Worm (Caenorhabditis elegans) whole organism, young adult: ENCODE results near the gene idpp-6.

Source experiments
- F33H1.4 ChIP-seq: fragments of 200-800 bp; sonication (Bioruptor generic); IDR thresholded peaks from 2 replicates; pipeline ENCODE4 v1.3.6; 2022; ENCODE audit warnings: missing genetic modification reagents, missing genetic modification characterization, missing compliant biosample characterization
- F37B4.10 ChIP-seq: fragments of 200-800 bp; sonication (Bioruptor generic); IDR thresholded peaks from 2 replicates; pipeline ENCODE4 v1.3.6; 2022; ENCODE audit warnings: missing genetic modification characterization, missing compliant biosample characterization
- F52B5.7 ChIP-seq: sonication (generic microtip); optimal IDR thresholded peaks from 2 replicates; lab custom pipeline; 2016; ENCODE audit warnings: mild to moderate bottlenecking, missing genetic modification characterization, missing compliant biosample characterization
- F57C9.4 ChIP-seq: sonication (generic microtip); optimal IDR thresholded peaks from 2 replicates; lab custom pipeline; 2017; ENCODE audit warnings: mild to moderate bottlenecking, missing genetic modification characterization, missing compliant biosample characterization
- K12H6.12 ChIP-seq: fragments of 200-800 bp; sonication (Bioruptor generic); optimal IDR thresholded peaks from 2 replicates; lab custom pipeline; 2018; ENCODE audit warnings: mild to moderate bottlenecking, missing genetic modification characterization, missing compliant biosample characterization
- T07F8.4 ChIP-seq: sonication (generic microtip); optimal IDR thresholded peaks from 2 replicates; lab custom pipeline; 2016; ENCODE audit warnings: mild to moderate bottlenecking, missing genetic modification characterization, moderate library complexity, missing compliant biosample characterization
- Y53F4B.3 ChIP-seq: fragments of 200-800 bp; sonication (Bioruptor generic); IDR thresholded peaks from 2 replicates; pipeline ENCODE4 v1.3.6; 2022; ENCODE audit warnings: missing genetic modification reagents, missing genetic modification characterization, missing compliant biosample characterization
- Y53G8AR.9 ChIP-seq: fragments of 200-800 bp; sonication (Bioruptor generic); conservative IDR thresholded peaks from 2 replicates; pipeline ENCODE4 v1.3.6; 2022; ENCODE audit warnings: missing genetic modification reagents, missing genetic modification characterization, missing compliant biosample characterization
- Y56A3A.18 ChIP-seq: fragments of 200-800 bp; sonication (Bioruptor generic); IDR thresholded peaks from 2 replicates; pipeline ENCODE4 v1.3.6; 2022; ENCODE audit warnings: missing genetic modification reagents, missing genetic modification characterization, missing compliant biosample characterization
- aptf-3 ChIP-seq: fragments of 200-800 bp; sonication (Bioruptor generic); IDR thresholded peaks from 2 replicates; pipeline ENCODE4 v1.3.6; 2022; ENCODE audit warnings: missing genetic modification characterization, missing compliant biosample characterization
- attf-3 ChIP-seq: fragments of 200-800 bp; sonication (Bioruptor generic); conservative IDR thresholded peaks from 2 replicates; pipeline ENCODE4 v1.3.6; 2022; ENCODE audit warnings: missing genetic modification reagents, missing genetic modification characterization, missing compliant biosample characterization
- ceh-27 ChIP-seq: fragments of 200-800 bp; sonication (Bioruptor generic); optimal IDR thresholded peaks from 2 replicates; lab custom pipeline; 2018; ENCODE audit warnings: mild to moderate bottlenecking, missing genetic modification characterization, moderate library complexity, missing compliant biosample characterization
- ceh-40 ChIP-seq: fragments of 200-800 bp; sonication (Bioruptor generic); IDR thresholded peaks from 2 replicates; pipeline ENCODE4 v1.3.6; 2022; ENCODE audit warnings: missing genetic modification characterization, missing compliant biosample characterization
- ceh-91 ChIP-seq: fragments of 200-800 bp; sonication (Bioruptor generic); IDR thresholded peaks from 2 replicates; pipeline ENCODE4 v1.3.6; 2022; ENCODE audit warnings: missing genetic modification reagents, missing genetic modification characterization, missing compliant biosample characterization
- chd-7 ChIP-seq: sonication (generic microtip); optimal IDR thresholded peaks from 2 replicates; lab custom pipeline; 2016; ENCODE audit warnings: mild to moderate bottlenecking, missing genetic modification characterization, moderate library complexity, missing compliant biosample characterization
- egl-44 ChIP-seq: fragments of 200-800 bp; sonication (Bioruptor generic); IDR thresholded peaks from 2 replicates; pipeline ENCODE4 v1.3.6; 2022; ENCODE audit warnings: missing genetic modification reagents, missing genetic modification characterization, missing compliant biosample characterization
- ekl-4 ChIP-seq: fragments of 200-800 bp; sonication (Bioruptor generic); IDR thresholded peaks from 2 replicates; pipeline ENCODE4 v1.3.6; 2022; ENCODE audit warnings: missing genetic modification reagents, missing genetic modification characterization, missing compliant biosample characterization
- fkh-3 ChIP-seq: sonication (generic microtip); optimal IDR thresholded peaks from 2 replicates; lab custom pipeline; 2016; ENCODE audit warnings: mild to moderate bottlenecking, missing genetic modification characterization, missing compliant biosample characterization
- him-1 ChIP-seq: sonication (generic microtip); optimal IDR thresholded peaks from 2 replicates; lab custom pipeline; 2016; ENCODE audit warnings: missing genotype, missing genetic modification reagents, missing genetic modification characterization, missing compliant biosample characterization
- hlh-12 ChIP-seq: sonication (generic microtip); optimal IDR thresholded peaks from 2 replicates; lab custom pipeline; 2016; ENCODE audit warnings: missing genetic modification characterization, missing compliant biosample characterization
- hmg-1.2 ChIP-seq: fragments of 200-800 bp; sonication (Bioruptor generic); IDR thresholded peaks from 2 replicates; pipeline ENCODE4 v1.3.6; 2022; ENCODE audit warnings: missing genetic modification reagents, missing genetic modification characterization, missing compliant biosample characterization
- hmg-20 ChIP-seq: fragments of 200-800 bp; sonication (Bioruptor generic); IDR thresholded peaks from 2 replicates; pipeline ENCODE4 v1.3.6; 2022; ENCODE audit warnings: missing genetic modification reagents, missing genetic modification characterization, missing compliant biosample characterization
- hrde-1 ChIP-seq: sonication (generic microtip); optimal IDR thresholded peaks from 2 replicates; lab custom pipeline; 2016; ENCODE audit warnings: missing genetic modification characterization, mild to moderate bottlenecking, missing compliant biosample characterization, moderate library complexity, missing genotype, missing genetic modification reagents, borderline replicate concordance
- hsf-1 ChIP-seq: fragments of 200-800 bp; sonication (Bioruptor generic); IDR thresholded peaks from 2 replicates; pipeline ENCODE4 v1.3.6; 2022; ENCODE audit warnings: missing genetic modification reagents, missing genetic modification characterization, missing compliant biosample characterization
- lin-40 ChIP-seq: sonication (generic microtip); optimal IDR thresholded peaks from 2 replicates; lab custom pipeline; 2016; ENCODE audit warnings: missing genetic modification characterization, mild to moderate bottlenecking, missing compliant biosample characterization, missing genotype, missing genetic modification reagents
- lin-54 ChIP-seq: fragments of 200-800 bp; sonication (Bioruptor generic); optimal IDR thresholded peaks from 2 replicates; lab custom pipeline; 2018; ENCODE audit warnings: mild to moderate bottlenecking, missing genetic modification characterization, missing compliant biosample characterization
- lsy-27 ChIP-seq: sonication (generic microtip); optimal IDR thresholded peaks from 2 replicates; lab custom pipeline; 2017; ENCODE audit warnings: missing genetic modification characterization, mild to moderate bottlenecking, missing compliant biosample characterization, antibody characterized with exemption, missing genotype, borderline replicate concordance; ENCODE audit not compliant: insufficient read depth
- madf-10 ChIP-seq: sonication (generic microtip); optimal IDR thresholded peaks from 2 replicates; lab custom pipeline; 2016; ENCODE audit warnings: mild to moderate bottlenecking, missing genetic modification characterization, missing compliant biosample characterization
- madf-3 ChIP-seq: fragments of 200-800 bp; sonication (Bioruptor generic); IDR thresholded peaks from 2 replicates; pipeline ENCODE4 v1.3.6; 2022; ENCODE audit warnings: missing genetic modification reagents, missing genetic modification characterization, missing compliant biosample characterization
- mxl-1 ChIP-seq: sonication (generic microtip); optimal IDR thresholded peaks from 2 replicates; lab custom pipeline; 2016; ENCODE audit warnings: missing genetic modification characterization, missing compliant biosample characterization
- nfyb-1 ChIP-seq: fragments of 200-800 bp; sonication (Bioruptor generic); IDR thresholded peaks from 2 replicates; pipeline ENCODE4 v1.3.6; 2022; ENCODE audit warnings: missing genetic modification reagents, missing genetic modification characterization, missing compliant biosample characterization
- nhr-80 ChIP-seq: sonication (generic microtip); optimal IDR thresholded peaks from 2 replicates; lab custom pipeline; 2016; ENCODE audit warnings: missing genetic modification characterization, missing compliant biosample characterization
- nhr-90 ChIP-seq: sonication (generic microtip); optimal IDR thresholded peaks from 2 replicates; lab custom pipeline; 2016; ENCODE audit warnings: missing genotype, mild to moderate bottlenecking, missing genetic modification characterization, missing compliant biosample characterization
- snpc-1.1 ChIP-seq: sonication (generic microtip); optimal IDR thresholded peaks from 2 replicates; lab custom pipeline; 2017; ENCODE audit warnings: missing genetic modification characterization, mild to moderate bottlenecking, missing compliant biosample characterization, antibody characterized with exemption, moderate library complexity, missing genotype, missing genetic modification reagents; ENCODE audit not compliant: insufficient read depth
- snpc-1.3 ChIP-seq: sonication (generic microtip); optimal IDR thresholded peaks from 2 replicates; lab custom pipeline; 2017; ENCODE audit warnings: missing genetic modification characterization, mild to moderate bottlenecking, missing compliant biosample characterization, antibody characterized with exemption, moderate library complexity, missing genotype, missing genetic modification reagents; ENCODE audit not compliant: insufficient read depth
- snpc-3.4 ChIP-seq: sonication (generic microtip); optimal IDR thresholded peaks from 2 replicates; lab custom pipeline; 2017; ENCODE audit warnings: missing genetic modification characterization, mild to moderate bottlenecking, missing compliant biosample characterization, antibody characterized with exemption, moderate library complexity, missing genotype, missing genetic modification reagents
- sptf-2 ChIP-seq: fragments of 200-800 bp; sonication (Bioruptor generic); optimal IDR thresholded peaks from 2 replicates; lab custom pipeline; 2018; ENCODE audit warnings: mild to moderate bottlenecking, missing genetic modification characterization, missing compliant biosample characterization
- tbx-9 ChIP-seq: sonication (generic microtip); optimal IDR thresholded peaks from 2 replicates; lab custom pipeline; 2016; ENCODE audit warnings: borderline replicate concordance, missing genetic modification characterization, inconsistent platforms, missing compliant biosample characterization
- unc-62 ChIP-seq: fragments of 150-350 bp; optimal IDR thresholded peaks from 2 replicates; lab custom pipeline; 2014; ENCODE audit warnings: missing biosample characterization, missing genetic modification reagents, missing genetic modification characterization
- xnd-1 ChIP-seq: sonication (generic microtip); optimal IDR thresholded peaks from 2 replicates; lab custom pipeline; 2016; ENCODE audit warnings: missing genotype, missing genetic modification reagents, missing genetic modification characterization, missing compliant biosample characterization
- zfh-2 ChIP-seq: fragments of 200-800 bp; sonication (Bioruptor generic); conservative IDR thresholded peaks from 2 replicates; pipeline ENCODE4 v1.3.6; 2022; ENCODE audit warnings: missing genetic modification reagents, missing genetic modification characterization, missing compliant biosample characterization
- ztf-18 ChIP-seq: sonication (generic microtip); optimal IDR thresholded peaks from 2 replicates; lab custom pipeline; 2016; ENCODE audit warnings: missing genotype, mild to moderate bottlenecking, missing genetic modification characterization, missing compliant biosample characterization
- ztf-22 ChIP-seq: fragments of 200-800 bp; sonication (Bioruptor generic); optimal IDR thresholded peaks from 2 replicates; lab custom pipeline; 2018; ENCODE audit warnings: mild to moderate bottlenecking, missing genetic modification characterization, moderate library complexity, missing compliant biosample characterization
- ztf-25 ChIP-seq: fragments of 200-800 bp; sonication (Bioruptor generic); IDR thresholded peaks from 2 replicates; pipeline ENCODE4 v1.3.6; 2022; ENCODE audit warnings: missing genetic modification reagents, missing genetic modification characterization, missing compliant biosample characterization
- ztf-3 ChIP-seq: fragments of 200-800 bp; sonication (Bioruptor generic); optimal IDR thresholded peaks from 2 replicates; lab custom pipeline; 2018; ENCODE audit warnings: mild to moderate bottlenecking, missing genetic modification characterization, missing compliant biosample characterization
- ztf-6 ChIP-seq: fragments of 200-800 bp; sonication (Bioruptor generic); IDR thresholded peaks from 2 replicates; pipeline ENCODE4 v1.3.6; 2022; ENCODE audit warnings: missing genetic modification reagents, missing genetic modification characterization, missing compliant biosample characterization

The idpp-6 gene

DNA sequence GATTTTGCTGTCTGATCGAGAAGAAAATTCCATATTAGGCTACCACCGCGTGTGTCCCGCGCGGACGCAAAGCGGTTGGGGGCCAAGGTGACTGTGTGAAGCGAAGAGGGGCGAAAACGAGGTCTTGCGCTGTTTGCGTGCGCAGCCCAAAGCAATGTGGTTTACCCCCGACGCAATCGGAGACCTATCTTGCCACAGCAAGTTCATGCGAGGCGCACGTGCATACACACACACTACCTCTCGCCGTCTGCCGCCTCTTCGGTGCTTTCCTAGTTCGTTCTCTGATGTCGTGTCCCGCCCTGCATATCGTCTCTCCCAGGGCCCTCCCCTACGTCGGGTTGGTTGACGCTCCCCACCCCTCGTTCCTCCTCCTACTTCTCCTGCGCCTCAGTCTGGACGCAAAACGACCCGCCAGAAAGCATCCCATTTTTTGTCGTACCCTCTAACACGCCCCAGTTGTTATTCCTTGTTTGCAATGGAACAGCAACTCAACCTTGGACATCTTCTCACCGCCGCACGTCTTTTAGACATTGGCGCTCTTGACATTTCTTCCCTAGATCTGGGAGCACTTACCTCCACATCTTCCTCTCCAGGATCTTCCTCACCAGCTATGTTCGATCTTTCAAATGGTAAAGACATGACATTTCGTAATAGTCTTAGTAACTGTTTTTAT is 40.8 kb upstream of the idpp-6 start, which contains the start of gene mdl-1 (continued):
- TF ChIP-seq ztf-3 (GFP tag; lab: Kevin White, UChicago), result no peak
- TF ChIP-seq ztf-6 (GFP tag; lab: Robert Waterston, UW), result no peak
- TF ChIP-seq fkh-3 (tag; lab: Kevin White, UChicago), result no peak
- TF ChIP-seq egl-44, result peak; percentile 51; the same call in 1 of the 2 replicates
- TF ChIP-seq xnd-1, result no peak
- 0 out of 2 replicates have a peak, but pooled peaks have one; percentile 7 for TF ChIP-seq Y53G8AR.9 (GFP tag; lab: Robert Waterston, UW)
- peak; percentile 93 for TF ChIP-seq chd-7
- TF ChIP-seq lin-54 (GFP tag; lab: Kevin White, UChicago), result peak; percentile 38
- peak; percentile 40; the same call in 1 of the 2 replicates for TF ChIP-seq ekl-4 (GFP tag; lab: Robert Waterston, UW)
- TF ChIP-seq nhr-90, result no peak
- peak; percentile 71 for TF ChIP-seq F52B5.7 (tag; lab: Kevin White, UChicago)
- no peak for TF ChIP-seq lsy-27 (tag; lab: Kevin White, UChicago)
- peak; percentile 92 for TF ChIP-seq K12H6.12 (tag; lab: Kevin White, UChicago)
- no peak for TF ChIP-seq Y53F4B.3 (GFP tag; lab: Robert Waterston, UW)
- no peak for TF ChIP-seq sptf-2 (GFP tag; lab: Kevin White, UChicago)
- TF ChIP-seq T07F8.4 (tag; lab: Kevin White, UChicago), result no peak
- TF ChIP-seq attf-3 (GFP tag; lab: Robert Waterston, UW), result no peak; the same call in 1 of the 2 replicates
- TF ChIP-seq ztf-25 (GFP tag; lab: Robert Waterston, UW), result no peak
- TF ChIP-seq ztf-22 (GFP tag; lab: Kevin White, UChicago), result peak; percentile 64
- TF ChIP-seq, all 124 proteins: peak for 47

DNA sequence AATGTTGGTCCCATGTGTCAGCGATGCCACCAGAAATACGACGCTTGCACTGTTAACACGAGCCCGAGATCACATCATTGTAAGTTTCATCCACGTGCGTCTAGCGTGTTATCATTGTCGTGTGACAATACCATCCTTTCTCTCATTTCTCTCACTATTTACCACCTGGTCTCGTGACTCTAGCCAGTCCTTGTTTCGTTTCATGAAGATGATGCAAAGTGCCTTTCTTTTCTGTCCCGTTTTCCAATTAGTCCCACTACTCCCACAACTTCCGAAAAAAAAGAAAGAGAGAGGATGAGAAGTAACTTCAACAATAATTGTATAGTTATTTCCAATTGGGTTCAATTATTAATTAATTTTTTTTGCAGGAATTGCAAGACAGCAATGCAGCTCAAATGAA is 40.1 kb upstream of the idpp-6 start:
- no peak for TF ChIP-seq Y53G8AR.9 (GFP tag; lab: Robert Waterston, UW)
- no peak for TF ChIP-seq unc-62
- TF ChIP-seq ceh-91, result no peak
- no peak for TF ChIP-seq ceh-40 (GFP tag; lab: Robert Waterston, UW)
- TF ChIP-seq lin-40, result no peak
- TF ChIP-seq F57C9.4 (tag; lab: Kevin White, UChicago), result no peak
- TF ChIP-seq nfyb-1 (GFP tag; lab: Robert Waterston, UW), result no peak
- no peak for TF ChIP-seq mxl-1
- TF ChIP-seq F37B4.10 (GFP tag; lab: Robert Waterston, UW), result no peak
- peak; percentile 51 for TF ChIP-seq nhr-80 (tag; lab: Kevin White, UChicago)
- TF ChIP-seq snpc-1.1 (tag; lab: Kevin White, UChicago), result no peak
- TF ChIP-seq madf-3, result no peak
- no peak for TF ChIP-seq F33H1.4
- TF ChIP-seq ztf-25 (GFP tag; lab: Robert Waterston, UW), result no peak
- no peak for TF ChIP-seq aptf-3 (GFP tag; lab: Robert Waterston, UW)
- no peak for TF ChIP-seq snpc-1.3 (tag; lab: Kevin White, UChicago)
- TF ChIP-seq hrde-1 (tag; lab: Kevin White, UChicago), result no peak
- TF ChIP-seq hsf-1, result no peak
- TF ChIP-seq zfh-2 (GFP tag; lab: Robert Waterston, UW), result no peak
- TF ChIP-seq Y56A3A.18 (GFP tag; lab: Robert Waterston, UW), result no peak
- peak; percentile 14; the same call in 1 of the 2 replicates for TF ChIP-seq hmg-1.2 (GFP tag; lab: Robert Waterston, UW)
- TF ChIP-seq hlh-12 (tag; lab: Kevin White, UChicago), result no peak
- no peak for TF ChIP-seq snpc-3.4 (tag; lab: Kevin White, UChicago)
- TF ChIP-seq hmg-20 (GFP tag; lab: Robert Waterston, UW), result no peak
- no peak for TF ChIP-seq ceh-27 (GFP tag; lab: Kevin White, UChicago)
- TF ChIP-seq him-1 (tag; lab: Kevin White, UChicago), result no peak
- no peak for TF ChIP-seq ztf-18 (tag; lab: Kevin White, UChicago)
- TF ChIP-seq madf-10, result peak; percentile 25
- TF ChIP-seq nhr-90, result no peak
- no peak for TF ChIP-seq tbx-9
